Worm (Caenorhabditis elegans) whole organism, L4 larva: Measurements from ENCODE around the gene pha-1.

Experiments
- F44E2.7 ChIP-seq: fragments of 200-800 bp; sonication (Bioruptor generic); IDR thresholded peaks from 2 replicates; pipeline ENCODE4 v2.1.2; 2022; ENCODE audit warnings: missing genetic modification characterization, missing compliant biosample characterization
- Y5F2A.4 ChIP-seq: fragments of 200-800 bp; sonication (Bioruptor generic); optimal IDR thresholded peaks from 2 replicates; lab custom pipeline; 2018; ENCODE audit warnings: mild to moderate bottlenecking, missing genetic modification characterization, missing compliant biosample characterization
- Y75B8A.6 ChIP-seq: fragments of 200-800 bp; sonication (Bioruptor generic); IDR thresholded peaks from 2 replicates; pipeline ENCODE4 v1.3.6; 2022; ENCODE audit warnings: missing genetic modification reagents, missing genetic modification characterization, missing compliant biosample characterization
- ceh-62 ChIP-seq: sonication (generic microtip); optimal IDR thresholded peaks from 2 replicates; lab custom pipeline; 2017; ENCODE audit warnings: missing biosample characterization, missing genetic modification characterization
- ces-1 ChIP-seq: fragments of 150-350 bp; sonication (generic microtip); optimal IDR thresholded peaks from 4 replicates; lab custom pipeline; 2014; ENCODE audit warnings: missing biosample characterization, missing genetic modification reagents, missing genetic modification characterization
- dve-1 ChIP-seq: sonication (generic microtip); optimal IDR thresholded peaks from 2 replicates; lab custom pipeline; 2017; ENCODE audit warnings: antibody characterized with exemption, mild to moderate bottlenecking, missing genetic modification characterization, missing compliant biosample characterization; ENCODE audit not compliant: insufficient read depth
- lin-15B ChIP-seq: fragments of 150-350 bp; sonication (generic microtip); optimal IDR thresholded peaks from 3 replicates; lab custom pipeline; 2014; ENCODE audit warnings: missing biosample characterization, missing genetic modification characterization
- nhr-10 ChIP-seq: fragments of 150-350 bp; optimal IDR thresholded peaks from 2 replicates; lab custom pipeline; 2014; ENCODE audit warnings: missing biosample characterization, missing genetic modification characterization
- nhr-42 ChIP-seq: fragments of 200-800 bp; sonication (Bioruptor generic); IDR thresholded peaks from 2 replicates; pipeline ENCODE4 v1.3.6; 2022; ENCODE audit warnings: missing genetic modification characterization, missing compliant biosample characterization
- php-3 ChIP-seq: fragments of 200-800 bp; sonication (Bioruptor generic); IDR thresholded peaks from 2 replicates; pipeline ENCODE4 v1.3.6; 2022; ENCODE audit warnings: missing genetic modification reagents, missing genetic modification characterization, missing compliant biosample characterization
- skn-1 ChIP-seq: fragments of 150-350 bp; optimal IDR thresholded peaks from 2 replicates; lab custom pipeline; 2014; ENCODE audit warnings: missing biosample characterization, missing genetic modification characterization
- unc-62 ChIP-seq, 3 experiments: fragments of 150-350 bp in 1 of 3; sonication (generic microtip); optimal IDR thresholded peaks in 2 of 3; peaks in 1 of 3; 1 replicate in 1 of 3; 2 replicates in 2 of 3; lab custom pipeline; 2014 to 2017; ENCODE audit warnings: missing biosample characterization in 3 of 3, missing genetic modification characterization in 3 of 3, missing genetic modification reagents in 3 of 3, missing genotype in 1 of 3
- zip-11 ChIP-seq: fragments of 200-800 bp; sonication (Bioruptor generic); IDR thresholded peaks from 2 replicates; pipeline ENCODE4 v1.3.6; 2022; ENCODE audit warnings: missing genetic modification characterization, missing compliant biosample characterization
- ztf-11 ChIP-seq: fragments of 150-350 bp; optimal IDR thresholded peaks from 2 replicates; lab custom pipeline; 2014; ENCODE audit warnings: missing biosample characterization, missing genetic modification characterization

- TF ChIP-seq ces-1 (GFP tag; lab: Kevin White, UChicago) (no peak), php-3 (GFP tag; lab: Robert Waterston, UW) (no peak), F44E2.7 (GFP tag; lab: Robert Waterston, UW) (no peak), Y5F2A.4 (GFP tag; lab: Kevin White, UChicago) (no peak), ceh-62 (tag; lab: Kevin White, UChicago) (no peak), nhr-42 (GFP tag; lab: Robert Waterston, UW) (no peak), skn-1 (tag; lab: Kevin White, UChicago) (no peak), unc-62 (GFP tag; optimal IDR thresholded peaks at IDR 0.05 in 1 of 2; lab: Kevin White, UChicago) (peak in 1 of 2 experiments; percentile 88), unc-62 (tag; optimal IDR thresholded peaks at IDR 0.05; lab: Kevin White, UChicago) (no peak), nhr-10 (tag; lab: Kevin White, UChicago) (no peak), zip-11 (no peak), dve-1 (no peak), ztf-11 (no peak), lin-15B (tag; lab: Kevin White, UChicago) (no peak), Y75B8A.6 (GFP tag; lab: Robert Waterston, UW) (no peak)
Observed at ce11 chrIII:11082604-11083003, 49.0 kb upstream of the pha-1 start.
